Worm (Caenorhabditis elegans): ENCODE measurements around the gene Y75B8A.8.

Gene Y75B8A.8

DNA sequence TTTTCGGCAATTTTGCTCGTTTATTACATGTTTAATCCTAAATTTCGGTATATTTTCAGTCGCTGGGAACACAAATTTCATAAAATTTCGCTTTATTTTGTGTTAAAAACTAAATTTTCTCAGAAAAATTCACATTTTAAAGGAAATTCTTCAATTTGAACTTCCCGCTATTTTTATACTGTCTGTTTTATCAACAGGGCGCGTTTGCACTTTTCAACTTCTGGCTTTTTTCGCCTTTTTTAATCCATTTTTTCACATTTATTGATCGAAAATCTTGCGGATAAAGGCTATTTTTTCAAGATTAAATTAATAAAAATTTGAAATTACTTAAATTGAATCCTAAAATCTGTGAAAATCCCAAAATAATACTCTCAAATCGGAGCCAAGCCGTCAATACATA lies 8.4 kb upstream of the Y75B8A.8 start (continued):
- TF ChIP-seq madf-8 (GFP tag; conservative IDR thresholded peaks at IDR 0.05) (no peak), mcd-1 (GFP tag; IDR thresholded peaks at IDR 0.05) (peak; percentile 88), F39B2.1 (GFP tag; IDR thresholded peaks at IDR 0.05) (no peak), tbx-9 (tag; optimal IDR thresholded peaks at IDR 0.05; ENCODE audit: borderline replicate concordance) (no peak), lsl-1 (GFP tag; optimal IDR thresholded peaks at IDR 0.05) (peak; percentile 19), F55B11.4 (tag; optimal IDR thresholded peaks at IDR 0.05; ENCODE audit: borderline replicate concordance, insufficient read depth) (no peak), Y56A3A.18 (GFP tag; IDR thresholded peaks at IDR 0.05) (no peak)

DNA sequence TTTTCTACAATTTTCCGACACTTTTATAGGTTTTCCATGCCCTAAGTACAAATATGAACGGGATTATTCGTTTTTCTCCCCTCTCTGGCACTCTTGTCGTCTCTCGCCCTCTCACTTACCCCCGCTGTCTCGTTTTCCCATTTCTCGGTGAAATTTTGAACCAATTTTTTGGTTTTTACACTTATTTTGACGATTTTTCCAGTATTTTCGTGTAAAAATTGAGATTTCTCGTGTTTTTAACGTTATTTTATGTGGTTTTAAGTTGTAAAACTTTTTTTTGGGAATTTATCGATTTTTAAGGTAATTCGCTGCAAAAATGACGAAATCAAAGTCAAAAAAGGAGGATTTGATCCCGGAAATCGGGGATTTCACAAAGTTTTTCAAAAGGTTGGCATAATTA lies 8.0 kb upstream of the Y75B8A.8 start, which contains the start of gene Y75B8A.7:
Gene Y75B8A.7, plus strand, starts transcription at position 301 of the 400 bp plus-strand sequence.
- no peak for TF ChIP-seq nhr-120 (GFP tag; IDR thresholded peaks at IDR 0.05)
- TF ChIP-seq nhr-179 (tag; optimal IDR thresholded peaks at IDR 0.05) = no peak
- no peak for TF ChIP-seq nhr-80 (tag; optimal IDR thresholded peaks at IDR 0.05)
- TF ChIP-seq hmg-1.2 (GFP tag; IDR thresholded peaks at IDR 0.05) = 0 out of 2 replicates have a peak, but pooled peaks have one; percentile 3
- no peak for TF ChIP-seq F39B2.1 (GFP tag; IDR thresholded peaks at IDR 0.05)
- TF ChIP-seq F49E8.2 (tag; optimal IDR thresholded peaks at IDR 0.05; ENCODE audit: insufficient read depth) = no peak
- no peak for TF ChIP-seq egl-44 (GFP tag; IDR thresholded peaks at IDR 0.05)
- no peak for TF ChIP-seq repo-1 (tag; optimal IDR thresholded peaks at IDR 0.05)

DNA sequence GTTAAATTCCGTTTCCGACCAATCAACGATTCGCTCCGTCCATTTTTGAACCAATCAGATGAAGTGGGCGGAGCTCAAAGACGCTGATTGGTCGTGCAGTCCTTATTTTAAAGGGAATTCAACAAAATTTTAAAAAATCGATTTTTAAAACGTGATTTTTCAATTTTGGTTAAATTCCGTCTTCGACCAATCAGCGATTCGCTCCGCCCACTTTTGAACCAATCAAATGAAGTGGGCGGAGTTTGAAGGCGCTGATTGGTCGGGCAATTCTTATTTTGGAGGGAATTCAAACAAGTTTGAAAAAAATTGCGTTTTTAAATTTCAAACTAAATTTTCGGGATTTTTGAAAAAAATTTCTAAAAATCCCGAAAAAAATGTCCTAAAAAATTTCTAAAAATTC lies 7.0 kb upstream of the Y75B8A.8 start:
- 0 out of 2 replicates have a peak, but pooled peaks have one; percentile 16 for TF ChIP-seq nfyb-1 (GFP tag; IDR thresholded peaks at IDR 0.05)
- no peak for TF ChIP-seq ceh-27 (GFP tag; optimal IDR thresholded peaks at IDR 0.05)
- no peak for TF ChIP-seq B0035.1 (tag; optimal IDR thresholded peaks at IDR 0.05)
- TF ChIP-seq hmg-1.2 (GFP tag; IDR thresholded peaks at IDR 0.05) = no peak
- no peak for TF ChIP-seq nhr-120 (GFP tag; IDR thresholded peaks at IDR 0.05)
- TF ChIP-seq rec-8 (tag; optimal IDR thresholded peaks at IDR 0.05) = no peak
- no peak for TF ChIP-seq F33H1.4 (GFP tag; IDR thresholded peaks at IDR 0.05)

DNA sequence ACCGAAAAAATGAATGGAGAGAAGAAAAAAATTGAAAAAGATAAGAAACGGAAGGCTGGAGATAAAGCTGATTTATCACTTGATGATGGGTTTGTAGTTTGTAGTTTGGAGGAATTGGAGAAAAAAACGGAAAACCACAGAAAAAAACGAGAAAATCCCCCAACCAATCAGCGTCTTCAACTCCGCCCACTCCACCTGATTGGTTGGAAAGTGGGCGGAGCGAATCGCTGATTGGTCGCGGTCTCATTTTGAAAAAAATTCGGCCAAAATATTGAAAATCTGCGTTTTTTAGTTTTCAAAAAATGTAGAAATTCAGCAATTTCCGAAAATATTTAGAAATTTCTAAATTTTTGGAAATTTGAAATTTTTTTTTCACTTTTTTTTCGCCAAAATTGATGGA lies 4.8 kb upstream of the Y75B8A.8 start:
- TF ChIP-seq let-526 (GFP tag; IDR thresholded peaks at IDR 0.05) (no peak), nfyb-1 (GFP tag; IDR thresholded peaks at IDR 0.05) (peak; percentile 82)

DNA sequence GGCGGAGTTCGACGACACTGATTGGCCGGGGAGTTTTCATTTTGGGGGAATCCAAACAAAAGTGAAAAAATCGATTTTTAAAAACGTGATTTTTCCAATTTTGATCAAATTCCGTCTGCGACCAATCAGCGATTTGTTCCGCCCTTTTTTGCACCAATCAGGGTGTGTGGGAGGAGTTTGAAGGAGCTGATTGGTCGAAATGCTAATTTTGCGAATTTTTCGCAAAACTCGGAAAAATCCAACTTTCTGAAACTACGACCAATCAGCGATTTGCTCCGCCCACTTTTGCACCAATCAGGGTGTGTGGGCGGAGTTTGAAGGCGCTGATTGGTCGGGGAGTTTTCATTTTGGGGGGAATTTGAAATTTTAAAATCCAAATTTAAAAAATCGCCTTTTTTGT lies 4.0 kb upstream of the Y75B8A.8 start:
- TF ChIP-seq ztf-18 (tag; optimal IDR thresholded peaks at IDR 0.05) (no peak), unc-130 (GFP tag; optimal IDR thresholded peaks at IDR 0.05) (no peak), ekl-4 (GFP tag; IDR thresholded peaks at IDR 0.05) (no peak), ztf-26 (tag; optimal IDR thresholded peaks at IDR 0.05) (no peak), madf-6 (GFP tag; IDR thresholded peaks at IDR 0.05) (no peak), F52B5.7 (tag; optimal IDR thresholded peaks at IDR 0.05) (no peak)

DNA sequence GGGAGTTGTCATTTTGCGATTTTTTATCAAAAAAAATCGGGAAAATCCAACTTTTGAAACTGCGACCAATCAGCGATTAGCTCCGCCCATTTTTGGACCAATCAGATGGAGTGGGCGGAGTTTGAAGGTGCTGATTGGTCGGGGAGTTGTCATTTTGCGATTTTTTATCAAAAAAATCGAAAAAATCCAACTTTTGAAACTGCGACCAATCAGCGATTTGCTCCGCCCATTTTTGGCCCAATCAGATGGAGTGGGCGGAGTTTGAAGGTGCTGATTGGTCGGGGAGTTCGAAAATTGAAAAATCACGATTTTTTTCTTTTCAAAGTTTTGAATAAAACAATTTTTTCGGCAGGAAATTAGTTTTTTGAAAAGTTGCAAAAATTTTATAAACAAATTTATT lies 3.0 kb upstream of the Y75B8A.8 start:
- TF ChIP-seq die-1 (tag; optimal IDR thresholded peaks at IDR 0.05) (no peak), nfyb-1 (GFP tag; IDR thresholded peaks at IDR 0.05) (0 out of 2 replicates have a peak, but pooled peaks have one; percentile 51)

DNA sequence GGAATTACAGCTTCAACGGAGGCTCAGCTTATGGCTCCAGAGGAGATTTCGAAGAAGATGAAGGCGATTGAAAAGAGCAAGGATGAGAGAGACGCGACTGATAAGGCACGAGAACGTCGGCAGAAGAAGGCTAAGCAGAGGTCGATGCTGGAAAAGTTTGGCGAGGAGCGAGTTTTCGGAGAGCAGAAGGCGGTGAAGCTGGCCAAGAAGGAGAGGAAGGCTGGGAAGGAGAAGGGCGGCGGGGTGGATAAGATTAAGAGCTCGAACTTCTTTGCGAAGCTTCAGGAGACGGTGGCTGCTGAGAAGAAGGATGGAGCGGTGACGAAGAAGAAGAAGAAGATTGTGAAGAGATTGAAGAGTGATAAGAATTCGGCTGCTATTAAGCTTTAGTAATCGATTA lies 1.4 kb upstream of the Y75B8A.8 start:
- TF ChIP-seq K11D2.4 (GFP tag; IDR thresholded peaks at IDR 0.05) (no peak), unc-62 (GFP tag; optimal IDR thresholded peaks at IDR 0.05) (no peak), zfh-2 (GFP tag; conservative IDR thresholded peaks at IDR 0.05) (peak; percentile 72), egrh-3 (GFP tag; IDR thresholded peaks at IDR 0.05) (peak; percentile 67; the same call in 1 of the 2 replicates), ZK185.1 (tag; optimal IDR thresholded peaks at IDR 0.05; ENCODE audit: poor library complexity, severe bottlenecking) (no peak)

All from whole organism, young adult.